Fruit fly (Drosophila melanogaster): ENCODE results near the gene Trmt112.

The Trmt112 gene

DNA sequence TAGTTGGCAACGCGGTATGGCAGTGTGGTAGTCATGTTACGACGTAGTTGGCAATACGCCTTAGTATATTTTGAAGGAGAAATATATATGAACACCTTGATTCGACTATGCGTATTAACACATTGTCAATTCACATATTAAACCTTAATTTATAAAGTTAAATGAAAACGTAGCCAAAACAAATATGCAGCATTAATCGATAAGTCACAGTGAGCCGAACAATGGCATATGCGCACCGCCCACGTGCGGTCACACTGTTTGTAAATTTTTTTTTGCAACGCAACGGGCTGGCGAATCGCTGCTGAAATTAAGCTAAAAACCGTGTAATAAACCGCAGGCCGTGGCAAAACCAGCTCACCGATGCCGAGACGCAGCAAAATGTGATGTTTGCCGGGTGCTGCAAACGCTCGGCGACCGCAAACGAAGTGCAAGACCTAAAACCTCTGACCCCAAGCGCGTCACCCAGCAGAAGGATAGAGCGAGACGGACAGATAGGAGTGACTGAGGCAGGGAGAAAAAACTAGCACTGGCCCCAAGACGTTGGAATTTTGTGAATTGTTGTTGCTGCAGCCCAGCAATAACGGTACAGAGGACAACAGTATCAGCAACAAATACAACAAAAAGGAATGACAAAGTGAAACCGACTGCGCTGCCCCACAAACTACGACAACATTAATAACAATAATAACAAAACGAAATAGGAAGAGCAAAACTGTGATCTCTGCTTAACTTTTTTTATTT lies 40.9 kb downstream of the Trmt112 start (continued):
- TF ChIP-seq CG12659 (GFP tag; optimal IDR thresholded peaks at IDR 0.05) (peak; percentile 76), Ravus (GFP tag; IDR thresholded peaks at IDR 0.05) (no peak), CG4617 (GFP tag; optimal IDR thresholded peaks at IDR 0.05; ENCODE audit: borderline replicate concordance) (peak; percentile 82), CG11695 (GFP tag; IDR thresholded peaks at IDR 0.05) (no peak), klu (GFP tag; IDR thresholded peaks at IDR 0.05) (no peak), CHES-1-like (GFP tag; optimal IDR thresholded peaks at IDR 0.05) (peak; percentile 24), CG17802 (tag; optimal IDR thresholded peaks at IDR 0.05) (no peak), CG11504 (tag; optimal IDR thresholded peaks at IDR 0.05) (peak; percentile 28), CG10565 (GFP tag; optimal IDR thresholded peaks at IDR 0.05) (no peak), crc (GFP tag; optimal IDR thresholded peaks at IDR 0.05) (no peak), prd (optimal IDR thresholded peaks at IDR 0.05) (no peak), prd (GFP tag; IDR thresholded peaks at IDR 0.05) (0 out of 3 replicates have a peak, but pooled peaks have one; percentile 4), E2f1 (GFP tag; IDR thresholded peaks at IDR 0.05) (no peak), Usf (GFP tag; optimal IDR thresholded peaks at IDR 0.05) (no peak), CG33213 (GFP tag; optimal IDR thresholded peaks at IDR 0.05) (peak; percentile 39), CG10267 (tag; optimal IDR thresholded peaks at IDR 0.05) (peak; percentile 60), lola (GFP tag; optimal IDR thresholded peaks at IDR 0.05) (no peak), CG13775 (GFP tag; optimal IDR thresholded peaks at IDR 0.05) (no peak), HLHmδ (GFP tag; optimal IDR thresholded peaks at IDR 0.05) (no peak), HLH3B (GFP tag; IDR thresholded peaks at IDR 0.05) (no peak), CG7839 (tag; optimal IDR thresholded peaks at IDR 0.05) (no peak), twi (tag; optimal IDR thresholded peaks at IDR 0.05) (no peak), CG43689 (GFP tag; IDR thresholded peaks at IDR 0.05) (no peak), CG7745 (tag; optimal IDR thresholded peaks at IDR 0.05) (no peak), CG2120 (GFP tag; optimal IDR thresholded peaks at IDR 0.05) (peak; percentile 36), zf30C (GFP tag; optimal IDR thresholded peaks at IDR 0.05) (no peak), pan (optimal IDR thresholded peaks at IDR 0.05) (no peak), pan (GFP tag; optimal IDR thresholded peaks at IDR 0.05 in 1 of 2, IDR thresholded peaks at IDR 0.05 in 1 of 2) (no peak), unpg (GFP tag; optimal IDR thresholded peaks at IDR 0.05) (no peak), CG4360 (GFP tag; IDR thresholded peaks at IDR 0.05) (peak; percentile 49; the same call in 1 of the 2 replicates), CG3838 (GFP tag; optimal IDR thresholded peaks at IDR 0.05) (no peak), Ets65A (GFP tag) (peak; percentile 13), bab2 (GFP tag; optimal IDR thresholded peaks at IDR 0.05) (no peak), Hand (GFP tag; optimal IDR thresholded peaks at IDR 0.05) (no peak), unc-4 (GFP tag; IDR thresholded peaks at IDR 0.05; ENCODE audit: partially characterized antibody) (peak; percentile 55; the same call in 1 of the 2 replicates), dpn (GFP tag; optimal IDR thresholded peaks at IDR 0.05) (no peak), CG6175 (GFP tag; IDR thresholded peaks at IDR 0.05) (no peak), knrl (GFP tag; IDR thresholded peaks at IDR 0.05; ENCODE audit: partially characterized antibody) (peak; percentile 58), CG6654 (GFP tag; optimal IDR thresholded peaks at IDR 0.05) (no peak), gt (GFP tag; IDR thresholded peaks at IDR 0.05) (no peak), CG8944 (GFP tag; optimal IDR thresholded peaks at IDR 0.05) (no peak), CG3281 (GFP tag; optimal IDR thresholded peaks at IDR 0.05) (no peak), CG7271 (tag; optimal IDR thresholded peaks at IDR 0.05) (peak; percentile 68), grau (tag; optimal IDR thresholded peaks at IDR 0.05) (peak; percentile 12), Mad (GFP tag; optimal IDR thresholded peaks at IDR 0.05) (peak; percentile 11), ssp (GFP tag; IDR thresholded peaks at IDR 0.05) (peak; percentile 50), Nf-YA (GFP tag; IDR thresholded peaks at IDR 0.05) (no peak), gcm2 (GFP tag; optimal IDR thresholded peaks at IDR 0.05) (no peak), CG3726 (GFP tag; IDR thresholded peaks at IDR 0.05) (no peak), org-1 (GFP tag; optimal IDR thresholded peaks at IDR 0.05) (no peak)
